Worm (Caenorhabditis elegans) whole organism, late embryonic: ENCODE results near the gene bath-36.
A peak's percentile ranks its signal among the peaks of the same experiment; 100 is the strongest.

Source experiments
- C08G9.2 ChIP-seq: sonication (generic microtip); optimal IDR thresholded peaks from 2 replicates; lab custom pipeline; 2016; ENCODE audit warnings: mild to moderate bottlenecking, missing genetic modification characterization, moderate library complexity, missing compliant biosample characterization
- C38D4.7 ChIP-seq: fragments of 200-800 bp; sonication (Bioruptor generic); optimal IDR thresholded peaks from 2 replicates; lab custom pipeline; 2018; ENCODE audit warnings: mild to moderate bottlenecking, missing genetic modification characterization, moderate library complexity, missing compliant biosample characterization
- F13H6.1 ChIP-seq: sonication (generic microtip); optimal IDR thresholded peaks from 2 replicates; lab custom pipeline; 2016; ENCODE audit warnings: missing genetic modification characterization, missing compliant biosample characterization
- K09A11.1 ChIP-seq: sonication (generic microtip); optimal IDR thresholded peaks from 2 replicates; lab custom pipeline; 2017; ENCODE audit warnings: antibody characterized with exemption, mild to moderate bottlenecking, missing genetic modification characterization, missing compliant biosample characterization; ENCODE audit not compliant: insufficient read depth
- T23F11.4 ChIP-seq: fragments of 200-800 bp; sonication (Bioruptor generic); optimal IDR thresholded peaks from 2 replicates; lab custom pipeline; 2018; ENCODE audit warnings: mild to moderate bottlenecking, missing genetic modification characterization, missing compliant biosample characterization
- ama-1 ChIP-seq: fragments of 150-350 bp; optimal IDR thresholded peaks from 2 replicates; lab custom pipeline; 2014
- ceh-18 ChIP-seq: sonication (generic microtip); optimal IDR thresholded peaks from 2 replicates; lab custom pipeline; 2016; ENCODE audit warnings: missing genetic modification characterization, missing compliant biosample characterization
- ceh-19 ChIP-seq: fragments of 200-800 bp; sonication (Bioruptor generic); optimal IDR thresholded peaks from 2 replicates; lab custom pipeline; 2018; ENCODE audit warnings: mild to moderate bottlenecking, missing genetic modification characterization, missing compliant biosample characterization
- ceh-2 ChIP-seq: sonication (generic microtip); optimal IDR thresholded peaks from 2 replicates; lab custom pipeline; 2016; ENCODE audit warnings: missing genotype, missing genetic modification characterization, missing compliant biosample characterization
- ceh-24 ChIP-seq: sonication (generic microtip); optimal IDR thresholded peaks from 2 replicates; lab custom pipeline; 2016; ENCODE audit warnings: mild to moderate bottlenecking, missing genetic modification characterization, missing compliant biosample characterization
- ceh-30 ChIP-seq: fragments of 150-350 bp; optimal IDR thresholded peaks from 2 replicates; lab custom pipeline; 2014; ENCODE audit warnings: missing biosample characterization, missing genetic modification characterization
- ceh-31 ChIP-seq: sonication (generic microtip); optimal IDR thresholded peaks from 2 replicates; lab custom pipeline; 2016; ENCODE audit warnings: missing genetic modification characterization, missing compliant biosample characterization
- ceh-48 ChIP-seq: sonication (generic microtip); optimal IDR thresholded peaks from 2 replicates; lab custom pipeline; 2016; ENCODE audit warnings: missing genetic modification characterization, inconsistent platforms, missing compliant biosample characterization
- ceh-9 ChIP-seq: sonication (generic microtip); optimal IDR thresholded peaks from 2 replicates; lab custom pipeline; 2016; ENCODE audit warnings: mild to moderate bottlenecking, missing genetic modification characterization, inconsistent platforms, missing compliant biosample characterization
- dve-1 ChIP-seq: sonication (generic microtip); optimal IDR thresholded peaks from 2 replicates; lab custom pipeline; 2017; ENCODE audit warnings: antibody characterized with exemption, mild to moderate bottlenecking, missing genetic modification characterization, missing compliant biosample characterization
- elt-2 ChIP-seq: sonication (generic microtip); optimal IDR thresholded peaks from 2 replicates; lab custom pipeline; 2016; ENCODE audit warnings: missing genetic modification reagents, missing genetic modification characterization, missing compliant biosample characterization
- elt-4 ChIP-seq: sonication (generic microtip); optimal IDR thresholded peaks from 2 replicates; lab custom pipeline; 2016; ENCODE audit warnings: missing genetic modification characterization, missing compliant biosample characterization
- ets-4 ChIP-seq: sonication (generic microtip); optimal IDR thresholded peaks from 2 replicates; lab custom pipeline; 2016; ENCODE audit warnings: missing genetic modification characterization, missing compliant biosample characterization
- eyg-1 ChIP-seq: sonication (generic microtip); optimal IDR thresholded peaks from 2 replicates; lab custom pipeline; 2016; ENCODE audit warnings: missing genotype, missing genetic modification characterization, missing compliant biosample characterization
- fax-1 ChIP-seq: sonication (generic microtip); optimal IDR thresholded peaks from 2 replicates; lab custom pipeline; 2016; ENCODE audit warnings: missing genotype, missing genetic modification characterization, missing compliant biosample characterization
- fkh-6 ChIP-seq: sonication (generic microtip); optimal IDR thresholded peaks from 2 replicates; lab custom pipeline; 2016; ENCODE audit warnings: missing genetic modification characterization, missing compliant biosample characterization
- gmeb-2 ChIP-seq: sonication (generic microtip); optimal IDR thresholded peaks from 2 replicates; lab custom pipeline; 2016; ENCODE audit warnings: missing genetic modification characterization, inconsistent platforms, missing compliant biosample characterization
- hlh-13 ChIP-seq: fragments of 200-800 bp; sonication (Bioruptor generic); optimal IDR thresholded peaks from 2 replicates; lab custom pipeline; 2018; ENCODE audit warnings: mild to moderate bottlenecking, missing genetic modification characterization, missing compliant biosample characterization
- lim-6 ChIP-seq: sonication (generic microtip); optimal IDR thresholded peaks from 2 replicates; lab custom pipeline; 2016; ENCODE audit warnings: missing genetic modification characterization, missing compliant biosample characterization
- lin-11 ChIP-seq: fragments of 200-800 bp; sonication (Bioruptor generic); optimal IDR thresholded peaks from 2 replicates; lab custom pipeline; 2018; ENCODE audit warnings: mild to moderate bottlenecking, missing genetic modification characterization, missing compliant biosample characterization
- madf-2 ChIP-seq: sonication (generic microtip); optimal IDR thresholded peaks from 2 replicates; lab custom pipeline; 2017; ENCODE audit warnings: missing genetic modification characterization, missing compliant biosample characterization
- mec-3 ChIP-seq: sonication (generic microtip); optimal IDR thresholded peaks from 2 replicates; lab custom pipeline; 2016; ENCODE audit warnings: borderline replicate concordance, missing genetic modification characterization, missing compliant biosample characterization
- nfya-1 ChIP-seq: sonication (generic microtip); optimal IDR thresholded peaks from 2 replicates; lab custom pipeline; 2017; ENCODE audit warnings: missing genetic modification characterization, mild to moderate bottlenecking, missing compliant biosample characterization, antibody characterized with exemption, moderate library complexity
- nhr-11 ChIP-seq: fragments of 150-350 bp; optimal IDR thresholded peaks from 2 replicates; lab custom pipeline; 2014; ENCODE audit warnings: missing biosample characterization, missing genetic modification characterization
- npax-4 ChIP-seq: sonication (generic microtip); optimal IDR thresholded peaks from 2 replicates; lab custom pipeline; 2016; ENCODE audit warnings: missing genetic modification characterization, missing compliant biosample characterization
- odd-2 ChIP-seq: sonication (generic microtip); optimal IDR thresholded peaks from 2 replicates; lab custom pipeline; 2017; ENCODE audit warnings: antibody characterized with exemption, mild to moderate bottlenecking, missing genetic modification characterization, missing compliant biosample characterization
- pag-3 ChIP-seq: sonication (generic microtip); optimal IDR thresholded peaks from 2 replicates; lab custom pipeline; 2016; ENCODE audit warnings: missing compliant biosample characterization, missing genetic modification characterization, borderline replicate concordance
- pat-9 ChIP-seq: fragments of 200-800 bp; sonication (Bioruptor generic); optimal IDR thresholded peaks from 2 replicates; lab custom pipeline; 2018; ENCODE audit warnings: mild to moderate bottlenecking, missing genetic modification characterization, moderate library complexity, missing compliant biosample characterization
- pha-2 ChIP-seq: sonication (generic microtip); optimal IDR thresholded peaks from 2 replicates; lab custom pipeline; 2017; ENCODE audit warnings: mild to moderate bottlenecking, missing genetic modification characterization, missing compliant biosample characterization
- pha-4 ChIP-seq: fragments of 150-350 bp; optimal IDR thresholded peaks from 2 replicates; lab custom pipeline; 2018; ENCODE audit warnings: missing biosample characterization, missing genetic modification reagents, missing genetic modification characterization
- pqm-1 ChIP-seq: sonication (generic microtip); optimal IDR thresholded peaks from 2 replicates; lab custom pipeline; 2016; ENCODE audit warnings: missing genetic modification characterization, missing compliant biosample characterization
- pros-1 ChIP-seq: fragments of 150-350 bp; optimal IDR thresholded peaks from 2 replicates; lab custom pipeline; 2014; ENCODE audit warnings: missing biosample characterization, missing genetic modification reagents, missing genetic modification characterization
- ref-2 ChIP-seq: sonication (generic microtip); optimal IDR thresholded peaks from 2 replicates; lab custom pipeline; 2016; ENCODE audit warnings: missing genetic modification characterization, missing compliant biosample characterization
- sox-2 ChIP-seq: fragments of 200-800 bp; sonication (Bioruptor generic); IDR thresholded peaks from 2 replicates; pipeline ENCODE4 v1.3.6; 2022; ENCODE audit warnings: missing genetic modification reagents, missing genetic modification characterization, missing compliant biosample characterization
- sox-4 ChIP-seq: sonication (generic microtip); optimal IDR thresholded peaks from 2 replicates; lab custom pipeline; 2017; ENCODE audit warnings: mild to moderate bottlenecking, missing genetic modification characterization, inconsistent platforms, missing compliant biosample characterization
- syd-9 ChIP-seq: sonication (generic microtip); optimal IDR thresholded peaks from 2 replicates; lab custom pipeline; 2016; ENCODE audit warnings: mild to moderate bottlenecking, missing genetic modification characterization, moderate library complexity, missing compliant biosample characterization
- tbx-2 ChIP-seq: sonication (generic microtip); optimal IDR thresholded peaks from 2 replicates; lab custom pipeline; 2016; ENCODE audit warnings: missing genetic modification characterization, missing compliant biosample characterization
- tbx-7 ChIP-seq: sonication (generic microtip); optimal IDR thresholded peaks from 2 replicates; lab custom pipeline; 2016; ENCODE audit warnings: missing genotype, missing genetic modification characterization, missing compliant biosample characterization
- ttx-3 ChIP-seq: sonication (generic microtip); optimal IDR thresholded peaks from 2 replicates; lab custom pipeline; 2016; ENCODE audit warnings: missing genetic modification reagents, missing genetic modification characterization, missing compliant biosample characterization
- unc-42 ChIP-seq: sonication (generic microtip); optimal IDR thresholded peaks from 2 replicates; lab custom pipeline; 2016; ENCODE audit warnings: missing genotype, missing genetic modification characterization, missing compliant biosample characterization
- unc-55 ChIP-seq: sonication (generic microtip); optimal IDR thresholded peaks from 2 replicates; lab custom pipeline; 2017; ENCODE audit warnings: missing biosample characterization, missing genetic modification reagents, missing genetic modification characterization
- zip-5 ChIP-seq: sonication (generic microtip); optimal IDR thresholded peaks from 2 replicates; lab custom pipeline; 2016; ENCODE audit warnings: missing genetic modification characterization, missing compliant biosample characterization
- ztf-16 ChIP-seq: sonication (generic microtip); optimal IDR thresholded peaks from 2 replicates; lab custom pipeline; 2017; ENCODE audit warnings: missing genetic modification characterization, missing compliant biosample characterization

The bath-36 gene

ce11 chrV:15189567-15189966 is 1.9 kb downstream of the bath-36 start, which contains the start of gene cyn-3:
TSS of gene cyn-3 (plus strand) at chrV:15189927.
- no peak for TF ChIP-seq zip-5 (tag; lab: Kevin White, UChicago)
- no peak for TF ChIP-seq C08G9.2
- no peak for TF ChIP-seq fkh-6 (tag; lab: Kevin White, UChicago)
- TF ChIP-seq ceh-48 (tag; lab: Kevin White, UChicago), result peak; percentile 30
- TF ChIP-seq ceh-18 (tag; lab: Kevin White, UChicago), result peak; percentile 36
- TF ChIP-seq unc-42 (tag; lab: Kevin White, UChicago), result peak; percentile 76
- peak; percentile 63 for TF ChIP-seq ceh-31 (tag; lab: Kevin White, UChicago)
- peak; percentile 16 for TF ChIP-seq tbx-2 (tag; lab: Kevin White, UChicago)
- TF ChIP-seq T23F11.4 (GFP tag; lab: Kevin White, UChicago), result no peak
- TF ChIP-seq unc-55 (GFP tag; lab: Kevin White, UChicago), result peak; percentile 40
- TF ChIP-seq dve-1 (tag; lab: Kevin White, UChicago), result peak; percentile 58
- peak; percentile 12 for TF ChIP-seq pros-1 (tag; lab: Kevin White, UChicago)
- no peak for TF ChIP-seq syd-9 (tag; lab: Kevin White, UChicago)
- TF ChIP-seq nfya-1 (tag; lab: Kevin White, UChicago), result peak; percentile 66

- TF ChIP-seq pag-3 (tag; lab: Kevin White, UChicago) (no peak), ceh-30 (tag; lab: Kevin White, UChicago) (peak; percentile 82), elt-4 (peak; percentile 82), npax-4 (peak; percentile 74), lim-6 (tag; lab: Kevin White, UChicago) (peak; percentile 46), ceh-31 (tag; lab: Kevin White, UChicago) (peak; percentile 75), ceh-48 (tag; lab: Kevin White, UChicago) (peak; percentile 74), mec-3 (peak; percentile 26), nhr-11 (no peak), tbx-2 (tag; lab: Kevin White, UChicago) (peak; percentile 86), C08G9.2 (peak; percentile 82), lin-11 (tag; lab: Kevin White, UChicago) (peak; percentile 81), C38D4.7 (GFP tag; lab: Kevin White, UChicago) (peak; percentile 86), pha-2 (tag; lab: Kevin White, UChicago) (peak; percentile 90), madf-2 (peak; percentile 85), unc-55 (GFP tag; lab: Kevin White, UChicago) (peak; percentile 8), dve-1 (tag; lab: Kevin White, UChicago) (peak; percentile 87), pha-4 (no peak), fkh-6 (tag; lab: Kevin White, UChicago) (peak; percentile 86), fax-1 (peak; percentile 82), ama-1 (lab: Kevin White, UChicago) (no peak), hlh-13 (GFP tag; lab: Kevin White, UChicago) (peak; percentile 75), pros-1 (tag; lab: Kevin White, UChicago) (peak; percentile 47), K09A11.1 (peak; percentile 77), odd-2 (tag; lab: Kevin White, UChicago) (no peak), pat-9 (tag; lab: Kevin White, UChicago) (peak; percentile 88), gmeb-2 (tag; lab: Kevin White, UChicago) (peak; percentile 80), ceh-18 (tag; lab: Kevin White, UChicago) (peak; percentile 78), ceh-2 (tag; lab: Kevin White, UChicago) (peak; percentile 88), eyg-1 (tag; lab: Kevin White, UChicago) (peak; percentile 87), zip-5 (tag; lab: Kevin White, UChicago) (peak; percentile 50), ceh-24 (tag; lab: Kevin White, UChicago) (peak; percentile 84), tbx-7 (tag; lab: Kevin White, UChicago) (peak; percentile 59), pqm-1 (tag; lab: Kevin White, UChicago) (peak; percentile 84), ztf-16 (peak; percentile 84), elt-2 (peak; percentile 93), F13H6.1 (tag; lab: Kevin White, UChicago) (peak; percentile 81), ceh-19 (peak; percentile 93), ets-4 (tag; lab: Kevin White, UChicago) (peak; percentile 69), ttx-3 (tag; lab: Kevin White, UChicago) (peak; percentile 87), sox-2 (GFP tag; lab: Robert Waterston, UW) (peak; percentile 62; the same call in 1 of the 2 replicates), T23F11.4 (GFP tag; lab: Kevin White, UChicago) (peak; percentile 89), ceh-9 (tag; lab: Kevin White, UChicago) (peak; percentile 68), unc-42 (tag; lab: Kevin White, UChicago) (no peak), sox-4 (tag; lab: Kevin White, UChicago) (peak; percentile 87), ref-2 (tag; lab: Kevin White, UChicago) (peak; percentile 87)
These were observed 3.2 kb downstream of the bath-36 start, which contains the start of gene Y75B12B.11 for ce11 chrV:15190903-15191302. TSS of gene Y75B12B.11 (plus strand) at chrV:15191296.
